Worm (Caenorhabditis elegans) whole organism, young adult: Measurements from ENCODE around the gene F41C6.4.

Experiments used
- B0019.2 ChIP-seq: fragments of 200-800 bp; sonication (Bioruptor generic); conservative IDR thresholded peaks from 2 replicates; pipeline ENCODE4 v1.3.6; 2022; ENCODE audit warnings: missing genetic modification reagents, missing genetic modification characterization, missing compliant biosample characterization
- B0035.1 ChIP-seq: sonication (generic microtip); optimal IDR thresholded peaks from 2 replicates; lab custom pipeline; 2016; ENCODE audit warnings: missing genetic modification characterization, mild to moderate bottlenecking, missing compliant biosample characterization, missing genotype, missing genetic modification reagents
- B0261.1 ChIP-seq: sonication (generic microtip); optimal IDR thresholded peaks from 2 replicates; lab custom pipeline; 2016; ENCODE audit warnings: mild to moderate bottlenecking, missing genetic modification characterization, moderate library complexity, missing compliant biosample characterization
- F39B2.1 ChIP-seq: fragments of 200-800 bp; sonication (Bioruptor generic); IDR thresholded peaks from 2 replicates; pipeline ENCODE4 v1.3.6; 2022; ENCODE audit warnings: missing genetic modification reagents, missing genetic modification characterization, missing compliant biosample characterization
- ZK185.1 ChIP-seq: sonication (generic microtip); optimal IDR thresholded peaks from 2 replicates; lab custom pipeline; 2016; ENCODE audit warnings: mild to moderate bottlenecking, missing genetic modification characterization, missing compliant biosample characterization; ENCODE audit not compliant: poor library complexity, severe bottlenecking
- athp-1 ChIP-seq: sonication (generic microtip); optimal IDR thresholded peaks from 2 replicates; lab custom pipeline; 2017; ENCODE audit warnings: mild to moderate bottlenecking, missing genetic modification characterization, missing compliant biosample characterization
- attf-3 ChIP-seq: fragments of 200-800 bp; sonication (Bioruptor generic); conservative IDR thresholded peaks from 2 replicates; pipeline ENCODE4 v1.3.6; 2022; ENCODE audit warnings: missing genetic modification reagents, missing genetic modification characterization, missing compliant biosample characterization
- bed-1 ChIP-seq: fragments of 200-800 bp; sonication (Bioruptor generic); IDR thresholded peaks from 2 replicates; pipeline ENCODE4 v1.3.6; 2022; ENCODE audit warnings: missing genetic modification reagents, missing genetic modification characterization, missing compliant biosample characterization
- ceh-79 ChIP-seq: sonication (generic microtip); optimal IDR thresholded peaks from 2 replicates; lab custom pipeline; 2017; ENCODE audit warnings: mild to moderate bottlenecking, missing genetic modification characterization, missing compliant biosample characterization
- die-1 ChIP-seq: sonication (generic microtip); optimal IDR thresholded peaks from 2 replicates; lab custom pipeline; 2016; ENCODE audit warnings: missing genotype, mild to moderate bottlenecking, missing genetic modification characterization, missing compliant biosample characterization
- hmg-1.2 ChIP-seq: fragments of 200-800 bp; sonication (Bioruptor generic); IDR thresholded peaks from 2 replicates; pipeline ENCODE4 v1.3.6; 2022; ENCODE audit warnings: missing genetic modification reagents, missing genetic modification characterization, missing compliant biosample characterization
- let-607 ChIP-seq, 2 experiments: fragments of 200-800 bp in 1 of 2; sonication (Bioruptor generic) in 1 of 2; sonication (generic microtip) in 1 of 2; optimal IDR thresholded peaks; 2 replicates each; lab custom pipeline; 2016 to 2018; ENCODE audit warnings: mild to moderate bottlenecking in 2 of 2, missing compliant biosample characterization in 2 of 2, missing genetic modification characterization in 2 of 2, moderate library complexity in 2 of 2, missing genotype in 1 of 2
- lin-26 ChIP-seq: fragments of 200-800 bp; sonication (Bioruptor generic); IDR thresholded peaks from 2 replicates; pipeline ENCODE4 v1.3.6; 2022; ENCODE audit warnings: missing genetic modification reagents, missing genetic modification characterization, missing compliant biosample characterization
- madf-10 ChIP-seq: sonication (generic microtip); optimal IDR thresholded peaks from 2 replicates; lab custom pipeline; 2016; ENCODE audit warnings: mild to moderate bottlenecking, missing genetic modification characterization, missing compliant biosample characterization
- madf-3 ChIP-seq: fragments of 200-800 bp; sonication (Bioruptor generic); IDR thresholded peaks from 2 replicates; pipeline ENCODE4 v1.3.6; 2022; ENCODE audit warnings: missing genetic modification reagents, missing genetic modification characterization, missing compliant biosample characterization
- nfya-1 ChIP-seq: sonication (generic microtip); optimal IDR thresholded peaks from 2 replicates; lab custom pipeline; 2017; ENCODE audit warnings: antibody characterized with exemption, missing compliant biosample characterization, missing genetic modification characterization, borderline replicate concordance; ENCODE audit not compliant: insufficient read depth
- nfya-2 ChIP-seq: fragments of 200-800 bp; sonication (Bioruptor generic); IDR thresholded peaks from 2 replicates; pipeline ENCODE4 v1.3.6; 2022; ENCODE audit warnings: missing genetic modification reagents, missing genetic modification characterization, missing compliant biosample characterization
- nhr-179 ChIP-seq: sonication (generic microtip); optimal IDR thresholded peaks from 2 replicates; lab custom pipeline; 2016; ENCODE audit warnings: mild to moderate bottlenecking, missing genetic modification characterization, missing compliant biosample characterization
- nhr-27 ChIP-seq: fragments of 200-800 bp; sonication (Bioruptor generic); optimal IDR thresholded peaks from 2 replicates; lab custom pipeline; 2018; ENCODE audit warnings: mild to moderate bottlenecking, missing genetic modification characterization, moderate library complexity, missing compliant biosample characterization
- nhr-80 ChIP-seq: sonication (generic microtip); optimal IDR thresholded peaks from 2 replicates; lab custom pipeline; 2016; ENCODE audit warnings: missing genetic modification characterization, missing compliant biosample characterization
- pbrm-1 ChIP-seq: fragments of 200-800 bp; sonication (Bioruptor generic); IDR thresholded peaks from 2 replicates; pipeline ENCODE4 v1.3.6; 2022; ENCODE audit warnings: missing genetic modification reagents, missing genetic modification characterization, missing compliant biosample characterization
- pha-4 ChIP-seq: fragments of 150-350 bp; sonication (generic microtip); optimal IDR thresholded peaks from 2 replicates; lab custom pipeline; 2014; ENCODE audit warnings: missing biosample characterization, missing genetic modification reagents, missing genetic modification characterization
- repo-1 ChIP-seq: sonication (generic microtip); optimal IDR thresholded peaks from 2 replicates; lab custom pipeline; 2017; ENCODE audit warnings: mild to moderate bottlenecking, missing genetic modification characterization, missing compliant biosample characterization
- rpc-1 ChIP-seq, 2 experiments: fragments of 150-350 bp in 1 of 2; sonication (generic microtip) in 1 of 2; optimal IDR thresholded peaks; 2 replicates each; lab custom pipeline; 2014 to 2018; ENCODE audit warnings: missing biosample characterization in 1 of 2, missing genetic modification characterization in 1 of 2, missing genetic modification reagents in 1 of 2, missing genotype in 1 of 2
- somi-1 ChIP-seq: fragments of 200-800 bp; sonication (Bioruptor generic); optimal IDR thresholded peaks from 2 replicates; lab custom pipeline; 2018; ENCODE audit warnings: mild to moderate bottlenecking, missing genetic modification characterization, missing compliant biosample characterization
- tbp1 ChIP-seq: fragments of 200-800 bp; sonication (Bioruptor generic); optimal IDR thresholded peaks from 2 replicates; lab custom pipeline; 2018; ENCODE audit warnings: mild to moderate bottlenecking, missing genetic modification characterization, missing compliant biosample characterization
- tlf-1 ChIP-seq: fragments of 200-800 bp; sonication (Bioruptor generic); optimal IDR thresholded peaks from 2 replicates; lab custom pipeline; 2018; ENCODE audit warnings: mild to moderate bottlenecking, missing genetic modification characterization, missing compliant biosample characterization
- unc-130 ChIP-seq: sonication (generic microtip); optimal IDR thresholded peaks from 2 replicates; lab custom pipeline; 2016; ENCODE audit warnings: missing genetic modification reagents, missing genetic modification characterization, missing compliant biosample characterization
- zfh-2 ChIP-seq: fragments of 200-800 bp; sonication (Bioruptor generic); conservative IDR thresholded peaks from 2 replicates; pipeline ENCODE4 v1.3.6; 2022; ENCODE audit warnings: missing genetic modification reagents, missing genetic modification characterization, missing compliant biosample characterization
- zim-3 ChIP-seq: sonication (generic microtip); optimal IDR thresholded peaks from 2 replicates; lab custom pipeline; 2017; ENCODE audit warnings: mild to moderate bottlenecking, missing genetic modification characterization, moderate library complexity, missing compliant biosample characterization
- ztf-22 ChIP-seq: fragments of 200-800 bp; sonication (Bioruptor generic); optimal IDR thresholded peaks from 2 replicates; lab custom pipeline; 2018; ENCODE audit warnings: mild to moderate bottlenecking, missing genetic modification characterization, moderate library complexity, missing compliant biosample characterization
- ztf-26 ChIP-seq: sonication (generic microtip); optimal IDR thresholded peaks from 2 replicates; lab custom pipeline; 2017; ENCODE audit warnings: missing genetic modification characterization, missing compliant biosample characterization
- ztf-28 ChIP-seq: fragments of 200-800 bp; sonication (Bioruptor generic); IDR thresholded peaks from 2 replicates; pipeline ENCODE4 v1.3.6; 2022; ENCODE audit warnings: missing genetic modification reagents, missing genetic modification characterization, missing compliant biosample characterization

Gene F41C6.4

ce11 chrX:6867707-6868106, 6.9 kb downstream of the F41C6.4 start (continued):
- TF ChIP-seq B0019.2 (GFP tag; lab: Robert Waterston, UW) (no peak), nhr-27 (tag; lab: Kevin White, UChicago) (peak; percentile 64), ztf-28 (GFP tag; lab: Robert Waterston, UW) (0 out of 2 replicates have a peak, but pooled peaks have one; percentile 44), madf-10 (tag; lab: Kevin White, UChicago) (peak; percentile 81), ZK185.1 (tag; lab: Kevin White, UChicago) (peak; percentile 65), madf-3 (GFP tag; lab: Robert Waterston, UW) (peak; percentile 75; the same call in 1 of the 2 replicates), bed-1 (GFP tag; lab: Robert Waterston, UW) (0 out of 2 replicates have a peak, but pooled peaks have one; percentile 66)

ce11 chrX:6866900-6867299, 7.7 kb downstream of the F41C6.4 start:
- peak; percentile 48 for TF ChIP-seq rpc-1 (optimal IDR thresholded peaks at IDR 0.05; lab: Kevin White, UChicago)
- peak; percentile 54 for TF ChIP-seq rpc-1 (tag; optimal IDR thresholded peaks at IDR 0.05; lab: Kevin White, UChicago)
- TF ChIP-seq die-1: peak; percentile 17
- TF ChIP-seq hmg-1.2: peak; percentile 98
- TF ChIP-seq zfh-2: no peak
- peak; percentile 60 for TF ChIP-seq B0261.1 (tag; lab: Kevin White, UChicago)
- TF ChIP-seq lin-26 (GFP tag; lab: Robert Waterston, UW): peak; percentile 60; the same call in 1 of the 2 replicates
- TF ChIP-seq tbp1: peak; percentile 82
- no peak for TF ChIP-seq attf-3 (GFP tag; lab: Robert Waterston, UW)

ce11 chrX:6865839-6866238, 8.8 kb downstream of the F41C6.4 start, which contains the start of gene odr-10:
Gene odr-10, minus strand, starts transcription at chrX:6865939.
- TF ChIP-seq pbrm-1 (no peak), unc-130 (GFP tag; lab: Kevin White, UChicago) (no peak)

- TF ChIP-seq ceh-79 (tag; lab: Kevin White, UChicago): no peak
- TF ChIP-seq ztf-22 (GFP tag; lab: Kevin White, UChicago): no peak
Measured at ce11 chrX:6863032-6863431, 11.6 kb downstream of the F41C6.4 start, which contains the start of gene nep-4. Gene nep-4, minus strand, starts transcription at chrX:6863424.

- TF ChIP-seq ztf-26 (tag; lab: Kevin White, UChicago): no peak
- TF ChIP-seq die-1: no peak
- TF ChIP-seq bed-1 (GFP tag; lab: Robert Waterston, UW): no peak
- TF ChIP-seq somi-1 (GFP tag; lab: Kevin White, UChicago): no peak
- no peak for TF ChIP-seq tlf-1
- TF ChIP-seq repo-1 (tag; lab: Kevin White, UChicago): no peak
- no peak for TF ChIP-seq F39B2.1
- TF ChIP-seq, all 124 proteins: peak for 0
Measured at ce11 chrX:6861564-6861963, 13.1 kb downstream of the F41C6.4 start.

ce11 chrX:6856793-6857192, 17.8 kb downstream of the F41C6.4 start:
- TF ChIP-seq zim-3 (tag; lab: Kevin White, UChicago) (no peak), pha-4 (tag; lab: Kevin White, UChicago) (no peak), athp-1 (tag; lab: Kevin White, UChicago) (no peak), pbrm-1 (no peak), somi-1 (GFP tag; lab: Kevin White, UChicago) (no peak), nhr-179 (tag; lab: Kevin White, UChicago) (no peak), nfya-2 (GFP tag; lab: Robert Waterston, UW) (no peak), nhr-27 (tag; lab: Kevin White, UChicago) (no peak), nhr-80 (no peak), B0035.1 (tag; lab: Kevin White, UChicago) (no peak), let-607 (tag; optimal IDR thresholded peaks at IDR 0.05; lab: Kevin White, UChicago) (no peak), nfya-1 (tag; lab: Kevin White, UChicago) (no peak)
